Worm (Caenorhabditis elegans) whole organism, late embryonic: Measurements from ENCODE around the gene C09H5.7.
A peak's percentile ranks its signal among the peaks of the same experiment; 100 is the strongest.

Source experiments
- C08G9.2 ChIP-seq: sonication (generic microtip); optimal IDR thresholded peaks from 2 replicates; lab custom pipeline; 2016; ENCODE audit warnings: mild to moderate bottlenecking, missing genetic modification characterization, moderate library complexity, missing compliant biosample characterization
- F13H6.1 ChIP-seq: sonication (generic microtip); optimal IDR thresholded peaks from 2 replicates; lab custom pipeline; 2016; ENCODE audit warnings: missing genetic modification characterization, missing compliant biosample characterization
- K02D7.2 ChIP-seq: sonication (generic microtip); optimal IDR thresholded peaks from 2 replicates; lab custom pipeline; 2017; ENCODE audit warnings: mild to moderate bottlenecking, missing genetic modification characterization, missing compliant biosample characterization
- T23F11.4 ChIP-seq: fragments of 200-800 bp; sonication (Bioruptor generic); optimal IDR thresholded peaks from 2 replicates; lab custom pipeline; 2018; ENCODE audit warnings: mild to moderate bottlenecking, missing genetic modification characterization, missing compliant biosample characterization
- ama-1 ChIP-seq: fragments of 150-350 bp; optimal IDR thresholded peaks from 2 replicates; lab custom pipeline; 2014
- ceh-14 ChIP-seq: sonication (generic microtip); optimal IDR thresholded peaks from 2 replicates; lab custom pipeline; 2016; ENCODE audit warnings: missing genotype, missing genetic modification characterization, missing compliant biosample characterization
- ceh-18 ChIP-seq: sonication (generic microtip); optimal IDR thresholded peaks from 2 replicates; lab custom pipeline; 2016; ENCODE audit warnings: missing genetic modification characterization, missing compliant biosample characterization
- ceh-2 ChIP-seq: sonication (generic microtip); optimal IDR thresholded peaks from 2 replicates; lab custom pipeline; 2016; ENCODE audit warnings: missing genotype, missing genetic modification characterization, missing compliant biosample characterization
- ceh-22 ChIP-seq: sonication (generic microtip); optimal IDR thresholded peaks from 2 replicates; lab custom pipeline; 2017; ENCODE audit warnings: missing biosample characterization, missing genetic modification characterization
- ceh-31 ChIP-seq: sonication (generic microtip); optimal IDR thresholded peaks from 2 replicates; lab custom pipeline; 2016; ENCODE audit warnings: missing genetic modification characterization, missing compliant biosample characterization
- ceh-6 ChIP-seq: fragments of 200-800 bp; sonication (Bioruptor generic); optimal IDR thresholded peaks from 2 replicates; lab custom pipeline; 2018; ENCODE audit warnings: mild to moderate bottlenecking, missing genetic modification characterization, missing compliant biosample characterization
- dmd-4 ChIP-seq: sonication (generic microtip); optimal IDR thresholded peaks from 2 replicates; lab custom pipeline; 2016; ENCODE audit warnings: borderline replicate concordance, missing genetic modification characterization, missing compliant biosample characterization
- elt-2 ChIP-seq: sonication (generic microtip); optimal IDR thresholded peaks from 2 replicates; lab custom pipeline; 2016; ENCODE audit warnings: missing genetic modification reagents, missing genetic modification characterization, missing compliant biosample characterization
- elt-4 ChIP-seq: sonication (generic microtip); optimal IDR thresholded peaks from 2 replicates; lab custom pipeline; 2016; ENCODE audit warnings: missing genetic modification characterization, missing compliant biosample characterization
- fkh-10 ChIP-seq: fragments of 150-350 bp; optimal IDR thresholded peaks from 2 replicates; lab custom pipeline; 2014; ENCODE audit warnings: missing biosample characterization, missing genetic modification reagents, missing genetic modification characterization
- fkh-6 ChIP-seq: sonication (generic microtip); optimal IDR thresholded peaks from 2 replicates; lab custom pipeline; 2016; ENCODE audit warnings: missing genetic modification characterization, missing compliant biosample characterization
- gmeb-2 ChIP-seq: sonication (generic microtip); optimal IDR thresholded peaks from 2 replicates; lab custom pipeline; 2016; ENCODE audit warnings: missing genetic modification characterization, inconsistent platforms, missing compliant biosample characterization
- hlh-15 ChIP-seq: sonication (generic microtip); optimal IDR thresholded peaks from 2 replicates; lab custom pipeline; 2016; ENCODE audit warnings: missing genetic modification characterization, missing compliant biosample characterization
- hlh-6 ChIP-seq: sonication (generic microtip); optimal IDR thresholded peaks from 2 replicates; lab custom pipeline; 2016; ENCODE audit warnings: missing genotype, missing genetic modification characterization, missing compliant biosample characterization
- mec-3 ChIP-seq: sonication (generic microtip); optimal IDR thresholded peaks from 2 replicates; lab custom pipeline; 2016; ENCODE audit warnings: borderline replicate concordance, missing genetic modification characterization, missing compliant biosample characterization
- nfya-1 ChIP-seq: sonication (generic microtip); optimal IDR thresholded peaks from 2 replicates; lab custom pipeline; 2017; ENCODE audit warnings: missing genetic modification characterization, mild to moderate bottlenecking, missing compliant biosample characterization, antibody characterized with exemption, moderate library complexity
- nhr-11 ChIP-seq: fragments of 150-350 bp; optimal IDR thresholded peaks from 2 replicates; lab custom pipeline; 2014; ENCODE audit warnings: missing biosample characterization, missing genetic modification characterization
- nhr-232 ChIP-seq: sonication (generic microtip); optimal IDR thresholded peaks from 2 replicates; lab custom pipeline; 2016; ENCODE audit warnings: missing genetic modification characterization, missing compliant biosample characterization
- odd-2 ChIP-seq: sonication (generic microtip); optimal IDR thresholded peaks from 2 replicates; lab custom pipeline; 2017; ENCODE audit warnings: antibody characterized with exemption, mild to moderate bottlenecking, missing genetic modification characterization, missing compliant biosample characterization
- pag-3 ChIP-seq: sonication (generic microtip); optimal IDR thresholded peaks from 2 replicates; lab custom pipeline; 2016; ENCODE audit warnings: missing compliant biosample characterization, missing genetic modification characterization, borderline replicate concordance
- pax-1 ChIP-seq: fragments of 150-350 bp; optimal IDR thresholded peaks from 2 replicates; lab custom pipeline; 2014; ENCODE audit warnings: missing biosample characterization, missing genetic modification characterization
- pha-2 ChIP-seq: sonication (generic microtip); optimal IDR thresholded peaks from 2 replicates; lab custom pipeline; 2017; ENCODE audit warnings: mild to moderate bottlenecking, missing genetic modification characterization, missing compliant biosample characterization
- ref-2 ChIP-seq: sonication (generic microtip); optimal IDR thresholded peaks from 2 replicates; lab custom pipeline; 2016; ENCODE audit warnings: missing genetic modification characterization, missing compliant biosample characterization
- rnt-1 ChIP-seq: sonication (generic microtip); optimal IDR thresholded peaks from 2 replicates; lab custom pipeline; 2016; ENCODE audit warnings: missing genetic modification characterization, missing compliant biosample characterization
- tbx-2 ChIP-seq: sonication (generic microtip); optimal IDR thresholded peaks from 2 replicates; lab custom pipeline; 2016; ENCODE audit warnings: missing genetic modification characterization, missing compliant biosample characterization
- tbx-7 ChIP-seq: sonication (generic microtip); optimal IDR thresholded peaks from 2 replicates; lab custom pipeline; 2016; ENCODE audit warnings: missing genotype, missing genetic modification characterization, missing compliant biosample characterization
- ttx-3 ChIP-seq: sonication (generic microtip); optimal IDR thresholded peaks from 2 replicates; lab custom pipeline; 2016; ENCODE audit warnings: missing genetic modification reagents, missing genetic modification characterization, missing compliant biosample characterization
- unc-42 ChIP-seq: sonication (generic microtip); optimal IDR thresholded peaks from 2 replicates; lab custom pipeline; 2016; ENCODE audit warnings: missing genotype, missing genetic modification characterization, missing compliant biosample characterization
- unc-55 ChIP-seq: sonication (generic microtip); optimal IDR thresholded peaks from 2 replicates; lab custom pipeline; 2017; ENCODE audit warnings: missing biosample characterization, missing genetic modification reagents, missing genetic modification characterization

The C09H5.7 gene

ce11 chrV:8043664-8044063 lies 41.4 kb downstream of the C09H5.7 start:
- TF ChIP-seq odd-2 (tag; lab: Kevin White, UChicago) (no peak), C08G9.2 (tag; lab: Kevin White, UChicago) (no peak), mec-3 (tag; lab: Kevin White, UChicago) (no peak), unc-42 (tag; lab: Kevin White, UChicago) (no peak), T23F11.4 (GFP tag; lab: Kevin White, UChicago) (no peak), K02D7.2 (no peak), pax-1 (tag; lab: Kevin White, UChicago) (no peak), elt-2 (tag; lab: Kevin White, UChicago) (no peak), nhr-11 (tag; lab: Kevin White, UChicago) (no peak)

- TF ChIP-seq hlh-6 (tag; lab: Kevin White, UChicago) = no peak
- no peak for TF ChIP-seq fkh-6 (tag; lab: Kevin White, UChicago)
- no peak for TF ChIP-seq ceh-2 (tag; lab: Kevin White, UChicago)
- no peak for TF ChIP-seq ref-2 (tag; lab: Kevin White, UChicago)
- no peak for TF ChIP-seq pha-2
- TF ChIP-seq fkh-10 = no peak
- no peak for TF ChIP-seq ceh-14 (tag; lab: Kevin White, UChicago)
- no peak for TF ChIP-seq hlh-15 (tag; lab: Kevin White, UChicago)
- TF ChIP-seq ttx-3 (tag; lab: Kevin White, UChicago) = no peak
- TF ChIP-seq dmd-4 (tag; lab: Kevin White, UChicago) = no peak
- no peak for TF ChIP-seq rnt-1 (tag; lab: Kevin White, UChicago)
- TF ChIP-seq tbx-7 (tag; lab: Kevin White, UChicago) = no peak
- TF ChIP-seq T23F11.4 (GFP tag; lab: Kevin White, UChicago) = no peak
- TF ChIP-seq pag-3 (tag; lab: Kevin White, UChicago) = no peak
These were observed 43.6 kb downstream of the C09H5.7 start for ce11 chrV:8041336-8041868.

- peak; percentile 29 for TF ChIP-seq ceh-31 (tag; lab: Kevin White, UChicago)
- no peak for TF ChIP-seq unc-55 (GFP tag; lab: Kevin White, UChicago)
- no peak for TF ChIP-seq F13H6.1 (tag; lab: Kevin White, UChicago)
- no peak for TF ChIP-seq ceh-18 (tag; lab: Kevin White, UChicago)
- TF ChIP-seq tbx-2 (tag; lab: Kevin White, UChicago) = peak; percentile 10
- TF ChIP-seq ama-1 (lab: Kevin White, UChicago) = peak; percentile 85
These were observed 44.6 kb downstream of the C09H5.7 start for ce11 chrV:8040247-8041084.

- TF ChIP-seq ceh-6 (GFP tag; lab: Kevin White, UChicago) (no peak), nfya-1 (tag; lab: Kevin White, UChicago) (no peak), pax-1 (tag; lab: Kevin White, UChicago) (no peak), elt-4 (tag; lab: Kevin White, UChicago) (no peak), nhr-232 (tag; lab: Kevin White, UChicago) (no peak), ref-2 (tag; lab: Kevin White, UChicago) (no peak), rnt-1 (tag; lab: Kevin White, UChicago) (no peak), ceh-22 (no peak)
These were observed 45.4 kb downstream of the C09H5.7 start for ce11 chrV:8039606-8040005.

- TF ChIP-seq nhr-232 (tag; lab: Kevin White, UChicago) = no peak
- TF ChIP-seq pax-1 (tag; lab: Kevin White, UChicago) = no peak
- TF ChIP-seq ceh-2 (tag; lab: Kevin White, UChicago) = no peak
- no peak for TF ChIP-seq tbx-7 (tag; lab: Kevin White, UChicago)
- no peak for TF ChIP-seq pha-2
- peak; percentile 75 for TF ChIP-seq ama-1 (lab: Kevin White, UChicago)
- TF ChIP-seq gmeb-2 (tag; lab: Kevin White, UChicago) = peak; percentile 19
- no peak for TF ChIP-seq ceh-14 (tag; lab: Kevin White, UChicago)
These were observed 45.9 kb downstream of the C09H5.7 start for ce11 chrV:8039085-8039525.
